Worm (Caenorhabditis elegans) whole organism, L4 larva: ENCODE measurements around the gene F57H12.5.

Experiments
- F10B5.3 ChIP-seq: sonication (generic microtip); optimal IDR thresholded peaks from 2 replicates; lab custom pipeline; 2016; ENCODE audit warnings: mild to moderate bottlenecking, missing genetic modification characterization, missing compliant biosample characterization
- F44E2.7 ChIP-seq: fragments of 200-800 bp; sonication (Bioruptor generic); IDR thresholded peaks from 2 replicates; pipeline ENCODE4 v2.1.2; 2022; ENCODE audit warnings: missing genetic modification characterization, missing compliant biosample characterization
- R02D3.7 ChIP-seq: fragments of 150-350 bp; sonication (generic microtip); optimal IDR thresholded peaks from 3 replicates; lab custom pipeline; 2014; ENCODE audit warnings: missing biosample characterization, missing genetic modification characterization
- T20F7.1 ChIP-seq: fragments of 200-800 bp; sonication (Bioruptor generic); optimal IDR thresholded peaks from 2 replicates; lab custom pipeline; 2018; ENCODE audit warnings: mild to moderate bottlenecking, missing genetic modification characterization, missing compliant biosample characterization
- T26A8.4 ChIP-seq: fragments of 200-800 bp; sonication (Bioruptor generic); IDR thresholded peaks from 2 replicates; pipeline ENCODE4 v1.3.6; 2022; ENCODE audit warnings: missing genetic modification characterization, missing compliant biosample characterization
- ZK546.5 ChIP-seq, 2 experiments: sonication (generic microtip); optimal IDR thresholded peaks; 2 replicates each; lab custom pipeline; 2017; ENCODE audit warnings: missing biosample characterization in 2 of 2, missing genetic modification characterization in 2 of 2
- aha-1 ChIP-seq: fragments of 150-350 bp; peaks from one replicate; lab custom pipeline; 2014; ENCODE audit warnings: missing biosample characterization, missing genetic modification characterization
- attf-4 ChIP-seq: sonication (generic microtip); optimal IDR thresholded peaks from 3 replicates; lab custom pipeline; 2017; ENCODE audit warnings: missing biosample characterization, missing genetic modification characterization
- ceh-20 ChIP-seq: fragments of 200-800 bp; sonication (Bioruptor generic); IDR thresholded peaks from 2 replicates; pipeline ENCODE4 v1.3.6; 2022; ENCODE audit warnings: missing genetic modification reagents, missing genetic modification characterization, missing compliant biosample characterization
- ceh-44 ChIP-seq: fragments of 200-800 bp; sonication (Bioruptor generic); IDR thresholded peaks from 2 replicates; pipeline ENCODE4 v1.3.6; 2022; ENCODE audit warnings: missing genetic modification reagents, missing genetic modification characterization, missing compliant biosample characterization
- ceh-62 ChIP-seq: sonication (generic microtip); optimal IDR thresholded peaks from 2 replicates; lab custom pipeline; 2017; ENCODE audit warnings: missing biosample characterization, missing genetic modification characterization
- dmd-6 ChIP-seq: fragments of 200-800 bp; sonication (Bioruptor generic); IDR thresholded peaks from 2 replicates; pipeline ENCODE4 v1.3.6; 2022; ENCODE audit warnings: missing genetic modification reagents, missing genetic modification characterization, missing compliant biosample characterization
- dmd-9 ChIP-seq: fragments of 200-800 bp; sonication (Bioruptor generic); IDR thresholded peaks from 2 replicates; pipeline ENCODE4 v1.3.6; 2022; ENCODE audit warnings: missing genetic modification reagents, missing genetic modification characterization, missing compliant biosample characterization
- dpl-1 ChIP-seq: fragments of 150-350 bp; optimal IDR thresholded peaks from 2 replicates; lab custom pipeline; 2014; ENCODE audit warnings: missing biosample characterization, missing genetic modification reagents, missing genetic modification characterization
- duxl-1 ChIP-seq: sonication (generic microtip); optimal IDR thresholded peaks from 2 replicates; lab custom pipeline; 2016; ENCODE audit warnings: mild to moderate bottlenecking, missing genetic modification characterization, moderate library complexity, missing compliant biosample characterization; ENCODE audit not compliant: poor library complexity
- dve-1 ChIP-seq: sonication (generic microtip); optimal IDR thresholded peaks from 2 replicates; lab custom pipeline; 2017; ENCODE audit warnings: antibody characterized with exemption, mild to moderate bottlenecking, missing genetic modification characterization, missing compliant biosample characterization; ENCODE audit not compliant: insufficient read depth
- egl-43 ChIP-seq: fragments of 200-800 bp; sonication (Bioruptor generic); IDR thresholded peaks from 2 replicates; pipeline ENCODE4 v1.3.6; 2022; ENCODE audit warnings: missing genetic modification reagents, missing genetic modification characterization, missing compliant biosample characterization
- fkh-10 ChIP-seq: fragments of 150-350 bp; optimal IDR thresholded peaks from 2 replicates; lab custom pipeline; 2014; ENCODE audit warnings: missing biosample characterization, missing genetic modification reagents, missing genetic modification characterization
- gei-8 ChIP-seq: fragments of 200-800 bp; sonication (Bioruptor generic); optimal IDR thresholded peaks from 2 replicates; lab custom pipeline; 2018; ENCODE audit warnings: mild to moderate bottlenecking, missing genetic modification characterization, missing compliant biosample characterization
- hif-1 ChIP-seq, 2 experiments: sonication (generic microtip); optimal IDR thresholded peaks; 2 replicates each; lab custom pipeline; 2016 to 2017; ENCODE audit warnings: missing compliant biosample characterization in 2 of 2, missing genetic modification characterization in 2 of 2, missing genetic modification reagents in 2 of 2, missing genotype in 2 of 2, mild to moderate bottlenecking in 1 of 2
- hlh-11 ChIP-seq: fragments of 200-800 bp; sonication (Bioruptor generic); optimal IDR thresholded peaks from 2 replicates; lab custom pipeline; 2018; ENCODE audit warnings: mild to moderate bottlenecking, missing genetic modification characterization, missing compliant biosample characterization
- lin-1 ChIP-seq: fragments of 200-800 bp; sonication (Bioruptor generic); IDR thresholded peaks from 2 replicates; pipeline ENCODE4 v1.3.6; 2022; ENCODE audit warnings: missing genetic modification reagents, missing genetic modification characterization, missing compliant biosample characterization
- lin-15B ChIP-seq: fragments of 150-350 bp; sonication (generic microtip); optimal IDR thresholded peaks from 3 replicates; lab custom pipeline; 2014; ENCODE audit warnings: missing biosample characterization, missing genetic modification characterization
- lin-29 ChIP-seq: fragments of 200-800 bp; sonication (Bioruptor generic); IDR thresholded peaks from 2 replicates; pipeline ENCODE4 v1.3.6; 2022; ENCODE audit warnings: missing genetic modification reagents, missing genetic modification characterization, missing compliant biosample characterization
- lin-38 ChIP-seq: fragments of 200-800 bp; sonication (Bioruptor generic); IDR thresholded peaks from 2 replicates; pipeline ENCODE4 v1.3.6; 2022; ENCODE audit warnings: missing genetic modification reagents, missing genetic modification characterization, missing compliant biosample characterization
- lin-39 ChIP-seq: fragments of 150-350 bp; optimal IDR thresholded peaks from 2 replicates; lab custom pipeline; 2014; ENCODE audit warnings: missing biosample characterization, missing genetic modification reagents, missing genetic modification characterization
- lir-3 ChIP-seq: sonication (generic microtip); optimal IDR thresholded peaks from 2 replicates; lab custom pipeline; 2016; ENCODE audit warnings: mild to moderate bottlenecking, missing genetic modification characterization, missing compliant biosample characterization
- madf-5 ChIP-seq, 2 experiments: fragments of 200-800 bp; sonication (Bioruptor generic); IDR thresholded peaks; 2 replicates each; pipeline ENCODE4 v1.3.6; 2022; ENCODE audit warnings: missing compliant biosample characterization in 2 of 2, missing genetic modification characterization in 2 of 2
- mdl-1 ChIP-seq, 2 experiments: fragments of 150-350 bp in 1 of 2; sonication (generic microtip) in 1 of 2; optimal IDR thresholded peaks; 2 replicates each; lab custom pipeline; 2014 to 2017; ENCODE audit warnings: missing biosample characterization in 2 of 2, missing genetic modification characterization in 2 of 2
- mep-1 ChIP-seq: fragments of 150-350 bp; sonication (generic microtip); optimal IDR thresholded peaks from 3 replicates; lab custom pipeline; 2014; ENCODE audit warnings: missing biosample characterization, missing genetic modification characterization
- mes-2 ChIP-seq: sonication (generic microtip); optimal IDR thresholded peaks from 2 replicates; lab custom pipeline; 2016; ENCODE audit warnings: missing genotype, mild to moderate bottlenecking, missing genetic modification characterization, missing compliant biosample characterization; ENCODE audit not compliant: poor library complexity, severe bottlenecking
- mxl-3 ChIP-seq: fragments of 200-800 bp; sonication (Bioruptor generic); optimal IDR thresholded peaks from 2 replicates; lab custom pipeline; 2018; ENCODE audit warnings: mild to moderate bottlenecking, missing genetic modification characterization, missing compliant biosample characterization
- nhr-10 ChIP-seq: fragments of 150-350 bp; optimal IDR thresholded peaks from 2 replicates; lab custom pipeline; 2014; ENCODE audit warnings: missing biosample characterization, missing genetic modification characterization
- nhr-111 ChIP-seq: fragments of 200-800 bp; sonication (Bioruptor generic); optimal IDR thresholded peaks from 2 replicates; lab custom pipeline; 2018; ENCODE audit warnings: mild to moderate bottlenecking, missing genetic modification characterization, missing compliant biosample characterization
- nhr-28 ChIP-seq: fragments of 150-350 bp; optimal IDR thresholded peaks from 2 replicates; lab custom pipeline; 2014; ENCODE audit warnings: missing biosample characterization, missing genetic modification characterization
- nhr-42 ChIP-seq: fragments of 200-800 bp; sonication (Bioruptor generic); IDR thresholded peaks from 2 replicates; pipeline ENCODE4 v1.3.6; 2022; ENCODE audit warnings: missing genetic modification characterization, missing compliant biosample characterization
- nhr-77 ChIP-seq: fragments of 150-350 bp; optimal IDR thresholded peaks from 2 replicates; lab custom pipeline; 2014; ENCODE audit warnings: missing biosample characterization, missing genetic modification characterization
- pha-4 ChIP-seq, 2 experiments: fragments of 150-350 bp in 1 of 2; fragments of 200-800 bp in 1 of 2; sonication (Bioruptor generic) in 1 of 2; IDR thresholded peaks in 1 of 2; optimal IDR thresholded peaks in 1 of 2; 2 replicates each; pipeline versions ENCODE4 v1.3.6 to Lab custom; 2014 to 2022; ENCODE audit warnings: missing genetic modification characterization in 2 of 2, missing genetic modification reagents in 2 of 2, missing biosample characterization in 1 of 2, missing compliant biosample characterization in 1 of 2
- saeg-2 ChIP-seq: fragments of 200-800 bp; sonication (Bioruptor generic); IDR thresholded peaks from 2 replicates; pipeline ENCODE4 v1.3.6; 2022; ENCODE audit warnings: missing genetic modification reagents, missing genetic modification characterization, missing compliant biosample characterization
- set-16 ChIP-seq: fragments of 200-800 bp; sonication (Bioruptor generic); IDR thresholded peaks from 2 replicates; pipeline ENCODE4 v1.3.6; 2022; ENCODE audit warnings: missing genetic modification reagents, missing genetic modification characterization, missing compliant biosample characterization
- snpc-1.2 ChIP-seq: fragments of 200-800 bp; sonication (Bioruptor generic); IDR thresholded peaks from 2 replicates; pipeline ENCODE4 v1.3.6; 2022; ENCODE audit warnings: missing genetic modification reagents, missing genetic modification characterization, missing compliant biosample characterization
- spr-3 ChIP-seq: fragments of 200-800 bp; sonication (Bioruptor generic); optimal IDR thresholded peaks from 2 replicates; lab custom pipeline; 2018; ENCODE audit warnings: mild to moderate bottlenecking, missing genetic modification characterization, missing compliant biosample characterization
- tra-1 ChIP-seq: fragments of 200-800 bp; sonication (Bioruptor generic); IDR thresholded peaks from 2 replicates; pipeline ENCODE4 v1.3.6; 2022; ENCODE audit warnings: missing genetic modification reagents, missing genetic modification characterization, missing compliant biosample characterization
- unc-130 ChIP-seq: sonication (generic microtip); optimal IDR thresholded peaks from 2 replicates; lab custom pipeline; 2016; ENCODE audit warnings: missing genetic modification reagents, missing genetic modification characterization, missing compliant biosample characterization
- vab-7 ChIP-seq: fragments of 200-800 bp; sonication (Bioruptor generic); IDR thresholded peaks from 2 replicates; pipeline ENCODE4 v1.3.6; 2022; ENCODE audit warnings: missing genetic modification reagents, missing genetic modification characterization, missing compliant biosample characterization
- zag-1 ChIP-seq: fragments of 150-350 bp; optimal IDR thresholded peaks from 2 replicates; lab custom pipeline; 2014; ENCODE audit warnings: missing biosample characterization, missing genetic modification characterization
- zfp-2 ChIP-seq: sonication (generic microtip); optimal IDR thresholded peaks from 2 replicates; lab custom pipeline; 2016; ENCODE audit warnings: mild to moderate bottlenecking, missing genetic modification characterization, missing compliant biosample characterization
- zip-11 ChIP-seq: fragments of 200-800 bp; sonication (Bioruptor generic); IDR thresholded peaks from 2 replicates; pipeline ENCODE4 v1.3.6; 2022; ENCODE audit warnings: missing genetic modification characterization, missing compliant biosample characterization
- zip-2 ChIP-seq: fragments of 150-350 bp; optimal IDR thresholded peaks from 2 replicates; lab custom pipeline; 2014; ENCODE audit warnings: missing biosample characterization, missing genetic modification characterization
- ztf-7 ChIP-seq: fragments of 150-350 bp; optimal IDR thresholded peaks from 2 replicates; lab custom pipeline; 2014; ENCODE audit warnings: missing biosample characterization, missing genetic modification characterization

F57H12.5 gene

ce11 chrIV:7983728-7984346 is 16.7 kb downstream of the F57H12.5 start (continued):
- no peak for TF ChIP-seq spr-3 (GFP tag; lab: Kevin White, UChicago)
- no peak for TF ChIP-seq ceh-62 (tag; lab: Kevin White, UChicago)
- no peak for TF ChIP-seq ZK546.5 (tag; optimal IDR thresholded peaks at IDR 0.05; lab: Kevin White, UChicago)
- no peak for TF ChIP-seq lin-39 (tag; lab: Kevin White, UChicago)
- TF ChIP-seq egl-43 (GFP tag; lab: Robert Waterston, UW) = no peak; the same call in 1 of the 2 replicates
- no peak for TF ChIP-seq zfp-2
- TF ChIP-seq lin-15B = no peak
- no peak for TF ChIP-seq F10B5.3 (tag; lab: Kevin White, UChicago)
- TF ChIP-seq mdl-1 (tag; optimal IDR thresholded peaks at IDR 0.05; lab: Kevin White, UChicago) = no peak
- 0 out of 2 replicates have a peak, but pooled peaks have one; percentile 12 for TF ChIP-seq tra-1
- no peak for TF ChIP-seq ceh-20 (GFP tag; lab: Robert Waterston, UW)
- TF ChIP-seq duxl-1 (tag; lab: Kevin White, UChicago) = peak; percentile 47
- peak; percentile 38 for TF ChIP-seq mep-1 (tag; lab: Kevin White, UChicago)
- TF ChIP-seq nhr-77 (tag; lab: Kevin White, UChicago) = no peak
- no peak for TF ChIP-seq T20F7.1 (GFP tag; lab: Kevin White, UChicago)
- no peak for TF ChIP-seq zip-11 (GFP tag; lab: Robert Waterston, UW)
- peak; percentile 58 for TF ChIP-seq aha-1
- no peak for TF ChIP-seq lir-3 (tag; lab: Kevin White, UChicago)
- TF ChIP-seq snpc-1.2 (GFP tag; lab: Robert Waterston, UW) = no peak
- TF ChIP-seq R02D3.7 (tag; lab: Kevin White, UChicago) = no peak
- no peak for TF ChIP-seq madf-5 (GFP tag; IDR thresholded peaks at IDR 0.05; lab: Robert Waterston, UW)
- TF ChIP-seq hif-1 (tag; optimal IDR thresholded peaks at IDR 0.05; lab: Kevin White, UChicago) = no peak
- TF ChIP-seq gei-8 = no peak
- no peak for TF ChIP-seq lin-29
- TF ChIP-seq vab-7 (GFP tag; lab: Robert Waterston, UW) = no peak
- peak; percentile 21 for TF ChIP-seq nhr-111
- no peak for TF ChIP-seq nhr-28
- TF ChIP-seq lin-38 (GFP tag; lab: Robert Waterston, UW) = peak; percentile 47
- no peak for TF ChIP-seq attf-4 (tag; lab: Kevin White, UChicago)
- peak; percentile 59 for TF ChIP-seq nhr-42 (GFP tag; lab: Robert Waterston, UW)
- TF ChIP-seq lin-1 (GFP tag; lab: Robert Waterston, UW) = no peak
- TF ChIP-seq zip-2 (tag; lab: Kevin White, UChicago) = no peak
- peak; percentile 35 for TF ChIP-seq dve-1 (tag; lab: Kevin White, UChicago)
- no peak for TF ChIP-seq nhr-10 (tag; lab: Kevin White, UChicago)
- no peak for TF ChIP-seq fkh-10
- TF ChIP-seq zag-1 = no peak
- TF ChIP-seq ceh-44 (GFP tag; lab: Robert Waterston, UW) = no peak
- TF ChIP-seq T26A8.4 (GFP tag; lab: Robert Waterston, UW) = peak; percentile 75; the same call in 1 of the 2 replicates
- TF ChIP-seq F44E2.7 (GFP tag; lab: Robert Waterston, UW) = no peak
- TF ChIP-seq dpl-1 (GFP tag; lab: Kevin White, UChicago) = no peak
- TF ChIP-seq mxl-3 = no peak
- TF ChIP-seq set-16 (GFP tag; lab: Robert Waterston, UW) = no peak
- TF ChIP-seq pha-4 (GFP tag; IDR thresholded peaks at IDR 0.05; lab: Robert Waterston, UW) = peak; percentile 34; the same call in 1 of the 2 replicates
- no peak for TF ChIP-seq pha-4 (tag; optimal IDR thresholded peaks at IDR 0.05; lab: Kevin White, UChicago)
- no peak for TF ChIP-seq dmd-6 (GFP tag; lab: Robert Waterston, UW)
- TF ChIP-seq dmd-9 (GFP tag; lab: Robert Waterston, UW) = 0 out of 2 replicates have a peak, but pooled peaks have one; percentile 46
- peak; percentile 25 for TF ChIP-seq unc-130
- TF ChIP-seq ztf-7 (tag; lab: Kevin White, UChicago) = no peak
- TF ChIP-seq hlh-11 (tag; lab: Kevin White, UChicago) = no peak
- TF ChIP-seq mes-2 (tag; lab: Kevin White, UChicago) = peak; percentile 16
- no peak for TF ChIP-seq saeg-2
